Worm (Caenorhabditis elegans) whole organism, midembryonic: ENCODE results near the gene sdz-1.

Experiments
- T22C8.4 ChIP-seq: fragments of 200-800 bp; sonication (Bioruptor generic); IDR thresholded peaks from 2 replicates; pipeline ENCODE4 v1.3.6; 2022; ENCODE audit warnings: missing genetic modification characterization, missing compliant biosample characterization
- cog-1 ChIP-seq: sonication (generic microtip); optimal IDR thresholded peaks from 2 replicates; lab custom pipeline; 2016; ENCODE audit warnings: missing genetic modification characterization, missing compliant biosample characterization
- flt-1 ChIP-seq: fragments of 200-800 bp; sonication (Bioruptor generic); IDR thresholded peaks from 2 replicates; pipeline ENCODE4 v1.3.6; 2022; ENCODE audit warnings: missing genetic modification characterization, missing compliant biosample characterization
- klf-2 ChIP-seq: fragments of 200-800 bp; sonication (Bioruptor generic); conservative IDR thresholded peaks from 2 replicates; pipeline ENCODE4 v1.3.6; 2022; ENCODE audit warnings: missing genetic modification reagents, missing genetic modification characterization, missing compliant biosample characterization
- ref-1 ChIP-seq: fragments of 200-800 bp; sonication (Bioruptor generic); conservative IDR thresholded peaks from 2 replicates; pipeline ENCODE4 v1.3.6; 2022; ENCODE audit warnings: missing genetic modification reagents, missing genetic modification characterization, missing compliant biosample characterization
- tab-1 ChIP-seq: fragments of 200-800 bp; sonication (Bioruptor generic); IDR thresholded peaks from 2 replicates; pipeline ENCODE4 v1.3.6; 2022; ENCODE audit warnings: missing genetic modification characterization, missing compliant biosample characterization
- ztf-23 ChIP-seq: fragments of 200-800 bp; sonication (Bioruptor generic); IDR thresholded peaks from 2 replicates; pipeline ENCODE4 v1.3.6; 2022; ENCODE audit warnings: missing genetic modification reagents, missing genetic modification characterization, missing compliant biosample characterization
- ztf-29 ChIP-seq: fragments of 200-800 bp; sonication (Bioruptor generic); IDR thresholded peaks from 2 replicates; pipeline ENCODE4 v1.3.6; 2022; ENCODE audit warnings: missing genetic modification reagents, missing genetic modification characterization, missing compliant biosample characterization

DNA sequence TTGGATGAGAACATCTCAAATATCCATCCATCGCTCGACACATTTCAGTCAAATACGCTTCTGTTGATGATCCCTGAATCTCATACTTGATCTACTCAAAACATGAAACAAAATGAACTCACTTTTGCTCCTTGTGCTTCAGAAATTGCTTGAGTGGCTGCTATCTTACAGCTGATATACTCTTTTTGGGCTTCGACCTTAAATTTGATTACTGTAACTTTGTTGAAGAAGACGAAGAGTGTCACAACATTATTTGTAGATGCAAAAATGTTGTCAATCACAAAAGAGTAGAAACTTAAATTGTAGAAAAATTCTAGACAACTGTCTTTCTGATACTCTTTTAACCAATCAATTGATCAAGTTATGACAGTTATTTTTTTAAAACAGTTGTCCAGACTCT, 42.4 kb upstream of the sdz-1 start:
- no peak for TF ChIP-seq klf-2
- no peak for TF ChIP-seq cog-1 (tag; lab: Kevin White, UChicago)
- no peak for TF ChIP-seq flt-1 (GFP tag; lab: Robert Waterston, UW)
- TF ChIP-seq ztf-29 (GFP tag; lab: Robert Waterston, UW), result no peak
- no peak for TF ChIP-seq T22C8.4 (GFP tag; lab: Robert Waterston, UW)
- TF ChIP-seq ref-1 (GFP tag; lab: Robert Waterston, UW), result no peak
- TF ChIP-seq tab-1, result no peak
- TF ChIP-seq ztf-23 (GFP tag; lab: Robert Waterston, UW), result no peak
